Fruit fly (Drosophila melanogaster) whole organism, embryonic: ENCODE data around the gene RpS28-like.
A peak's percentile ranks its signal among the peaks of the same experiment; 100 is the strongest.

Experiments used
- CG10431 ChIP-seq: fragments of 200-800 bp; sonication (Bioruptor generic); optimal IDR thresholded peaks from 3 replicates; lab custom pipeline; 2018; ENCODE audit warnings: missing biosample characterization, mild to moderate bottlenecking, missing genetic modification characterization
- CG10462 ChIP-seq: fragments of 200-800 bp; sonication (Bioruptor generic); optimal IDR thresholded peaks from 2 replicates; lab custom pipeline; 2016; ENCODE audit warnings: missing biosample characterization, missing genetic modification characterization
- CG10959 ChIP-seq: fragments of 200-800 bp; sonication (Bioruptor generic); IDR thresholded peaks from 2 replicates; pipeline ENCODE4 v1.3.6; 2022; ENCODE audit warnings: missing biosample characterization, missing genetic modification characterization
- CG11456 ChIP-seq: fragments of 200-800 bp; sonication (Bioruptor generic); IDR thresholded peaks from 3 replicates; pipeline ENCODE4 v1.3.6; 2022; ENCODE audit warnings: missing biosample characterization, missing genetic modification characterization
- CG11696 ChIP-seq: fragments of 200-800 bp; sonication (Bioruptor generic); IDR thresholded peaks from 2 replicates; pipeline ENCODE4 v1.3.6; 2022; ENCODE audit warnings: missing biosample characterization, missing genetic modification characterization
- CG12299 ChIP-seq: fragments of 200-800 bp; sonication (Bioruptor generic); optimal IDR thresholded peaks from 2 replicates; lab custom pipeline; 2018; ENCODE audit warnings: missing biosample characterization, mild to moderate bottlenecking, missing genetic modification characterization
- CG12744 ChIP-seq: fragments of 200-800 bp; sonication (Bioruptor generic); optimal IDR thresholded peaks from 2 replicates; lab custom pipeline; 2016; ENCODE audit warnings: missing biosample characterization, missing genetic modification characterization
- CG15601 ChIP-seq: fragments of 200-800 bp; sonication (Bioruptor generic); optimal IDR thresholded peaks from 3 replicates; lab custom pipeline; 2019; ENCODE audit warnings: missing biosample characterization, mild to moderate bottlenecking, missing genetic modification characterization, moderate library complexity
- CG1602 ChIP-seq: fragments of 200-800 bp; sonication (Bioruptor generic); optimal IDR thresholded peaks from 3 replicates; lab custom pipeline; 2016; ENCODE audit warnings: missing biosample characterization, missing genetic modification characterization
- CG17186 ChIP-seq: fragments of 200-800 bp; sonication (Bioruptor generic); optimal IDR thresholded peaks from 3 replicates; lab custom pipeline; 2017; ENCODE audit warnings: missing biosample characterization, missing genetic modification reagents, missing genetic modification characterization
- CG17361 ChIP-seq: fragments of 200-800 bp; sonication (Bioruptor generic); IDR thresholded peaks from 3 replicates; pipeline ENCODE4 v1.3.6; 2022; ENCODE audit warnings: missing biosample characterization, missing genetic modification characterization
- CG17802 ChIP-seq: fragments of 200-800 bp; sonication (Bioruptor generic); optimal IDR thresholded peaks from 2 replicates; lab custom pipeline; 2018; ENCODE audit warnings: missing biosample characterization, mild to moderate bottlenecking, missing genetic modification characterization, moderate library complexity
- CG1832 ChIP-seq: fragments of 200-800 bp; sonication (Bioruptor generic); optimal IDR thresholded peaks from 2 replicates; lab custom pipeline; 2017; ENCODE audit warnings: missing biosample characterization, mild to moderate bottlenecking, missing genetic modification characterization, inconsistent platforms
- CG30020 ChIP-seq: fragments of 200-800 bp; optimal IDR thresholded peaks from 2 replicates; lab custom pipeline; 2019; ENCODE audit warnings: missing biosample characterization, mild to moderate bottlenecking, missing genetic modification characterization, moderate library complexity
- CG4404 ChIP-seq: fragments of 200-800 bp; sonication (Bioruptor generic); IDR thresholded peaks from 2 replicates; pipeline ENCODE4 v1.3.6; 2022; ENCODE audit warnings: missing biosample characterization, missing genetic modification characterization
- CG6272 ChIP-seq: fragments of 200-800 bp; sonication (Bioruptor generic); IDR thresholded peaks from 2 replicates; pipeline ENCODE4 v1.3.6; 2022; ENCODE audit warnings: missing biosample characterization, missing genetic modification characterization
- CG6854 ChIP-seq: fragments of 200-800 bp; sonication (Bioruptor generic); optimal IDR thresholded peaks from 3 replicates; lab custom pipeline; 2017; ENCODE audit warnings: missing biosample characterization, mild to moderate bottlenecking, missing genetic modification characterization
- CG7963 ChIP-seq: fragments of 200-800 bp; sonication (Bioruptor generic); IDR thresholded peaks from 3 replicates; pipeline ENCODE4 v1.3.6; 2022; ENCODE audit warnings: missing biosample characterization, missing genetic modification characterization; ENCODE audit not compliant: partially characterized antibody
- CG9817 ChIP-seq: fragments of 200-800 bp; sonication (Bioruptor generic); optimal IDR thresholded peaks from 2 replicates; lab custom pipeline; 2018; ENCODE audit warnings: missing biosample characterization, mild to moderate bottlenecking, missing genetic modification characterization, moderate library complexity
- CG9932 ChIP-seq: fragments of 200-800 bp; sonication (Bioruptor generic); IDR thresholded peaks from 2 replicates; pipeline ENCODE4 v1.3.6; 2022; ENCODE audit warnings: missing biosample characterization, missing genetic modification characterization
- Dll ChIP-seq: fragments of 200-800 bp; sonication (Bioruptor generic); IDR thresholded peaks from 4 replicates; pipeline ENCODE4 v1.3.6; 2022; ENCODE audit warnings: missing biosample characterization, missing genetic modification characterization; ENCODE audit not compliant: partially characterized antibody
- Doc3 ChIP-seq: fragments of 200-800 bp; sonication (Bioruptor generic); IDR thresholded peaks from 3 replicates; pipeline ENCODE4 v1.3.6; 2022; ENCODE audit warnings: missing biosample characterization, missing genetic modification characterization; ENCODE audit not compliant: partially characterized antibody
- Dp ChIP-seq: fragments of 200-800 bp; sonication (Bioruptor generic); optimal IDR thresholded peaks from 2 replicates; lab custom pipeline; 2018; ENCODE audit warnings: missing biosample characterization, mild to moderate bottlenecking, missing genetic modification characterization, moderate library complexity
- Ets65A ChIP-seq: fragments of 200-800 bp; sonication (Bioruptor generic); peaks from one replicate; lab custom pipeline; 2016; ENCODE audit warnings: missing biosample characterization, missing genetic modification characterization
- GATAe ChIP-seq: fragments of 200-800 bp; sonication (Bioruptor generic); conservative IDR thresholded peaks from 2 replicates; pipeline ENCODE4 v1.3.6; 2022; ENCODE audit warnings: missing biosample characterization, missing genetic modification characterization
- Lhr ChIP-seq: fragments of 200-800 bp; sonication (Bioruptor generic); optimal IDR thresholded peaks from 3 replicates; lab custom pipeline; 2017; ENCODE audit warnings: mild to moderate bottlenecking, missing biosample characterization, missing genetic modification reagents, missing genetic modification characterization
- Mad ChIP-seq: fragments of 200-800 bp; sonication (Bioruptor generic); optimal IDR thresholded peaks from 2 replicates; lab custom pipeline; 2016; ENCODE audit warnings: missing biosample characterization, missing genetic modification characterization
- PHDP ChIP-seq: fragments of 200-800 bp; sonication (Bioruptor generic); optimal IDR thresholded peaks from 3 replicates; lab custom pipeline; 2018; ENCODE audit warnings: missing biosample characterization, mild to moderate bottlenecking, missing genetic modification characterization, moderate library complexity
- Ravus ChIP-seq: fragments of 200-800 bp; sonication (Bioruptor generic); IDR thresholded peaks from 2 replicates; pipeline ENCODE4 v1.3.6; 2022; ENCODE audit warnings: missing biosample characterization, missing genetic modification characterization
- bowl ChIP-seq: fragments of 200-800 bp; sonication (Bioruptor generic); IDR thresholded peaks from 2 replicates; pipeline ENCODE4 v1.3.6; 2022; ENCODE audit warnings: missing biosample characterization, missing genetic modification characterization
- chm ChIP-seq: fragments of 200-800 bp; sonication (Bioruptor generic); IDR thresholded peaks from 2 replicates; pipeline ENCODE4 v1.3.6; 2022; ENCODE audit warnings: missing biosample characterization, missing genetic modification characterization
- crol ChIP-seq: fragments of 200-800 bp; sonication (Bioruptor generic); IDR thresholded peaks from 2 replicates; pipeline ENCODE4 v1.3.6; 2022; ENCODE audit warnings: missing biosample characterization, missing genetic modification characterization
- dmrt99B ChIP-seq: fragments of 200-800 bp; sonication (Bioruptor generic); optimal IDR thresholded peaks from 2 replicates; lab custom pipeline; 2018; ENCODE audit warnings: missing biosample characterization, mild to moderate bottlenecking, missing genetic modification characterization, moderate library complexity
- dpn ChIP-seq, 2 experiments: fragments of 200-800 bp; sonication (Bioruptor generic); optimal IDR thresholded peaks; 3 replicates each; lab custom pipeline; 2016; ENCODE audit warnings: missing biosample characterization in 2 of 2, missing genetic modification characterization in 2 of 2
- exex ChIP-seq: fragments of 200-800 bp; sonication (Bioruptor generic); optimal IDR thresholded peaks from 4 replicates; lab custom pipeline; 2018; ENCODE audit warnings: missing biosample characterization, mild to moderate bottlenecking, missing genetic modification characterization, moderate library complexity
- gfzf ChIP-seq: fragments of 200-800 bp; sonication (Bioruptor generic); optimal IDR thresholded peaks from 2 replicates; lab custom pipeline; 2016; ENCODE audit warnings: missing biosample characterization, mild to moderate bottlenecking, missing genetic modification characterization, moderate library complexity
- hth ChIP-seq: fragments of >200 bp; optimal IDR thresholded peaks from 2 replicates; lab custom pipeline; 2017; ENCODE audit warnings: inconsistent platforms
- ind ChIP-seq: fragments of 200-800 bp; sonication (Bioruptor generic); optimal IDR thresholded peaks from 3 replicates; lab custom pipeline; 2016; ENCODE audit warnings: missing biosample characterization, missing genetic modification characterization
- mld ChIP-seq: fragments of 200-800 bp; sonication (Bioruptor generic); IDR thresholded peaks from 3 replicates; pipeline ENCODE4 v1.3.6; 2022; ENCODE audit warnings: missing biosample characterization, missing genetic modification characterization; ENCODE audit not compliant: partially characterized antibody
- nmo ChIP-seq: fragments of 200-800 bp; sonication (Bioruptor generic); optimal IDR thresholded peaks from 2 replicates; lab custom pipeline; 2018; ENCODE audit warnings: missing biosample characterization, mild to moderate bottlenecking, missing genetic modification characterization, moderate library complexity
- p53 ChIP-seq: fragments of 200-800 bp; sonication (Bioruptor generic); optimal IDR thresholded peaks from 2 replicates; lab custom pipeline; 2016; ENCODE audit warnings: missing biosample characterization, missing genetic modification characterization
- pum ChIP-seq: fragments of 200-800 bp; sonication (Bioruptor generic); optimal IDR thresholded peaks from 2 replicates; lab custom pipeline; 2016; ENCODE audit warnings: missing biosample characterization, missing genetic modification characterization
- ro ChIP-seq: fragments of 200-800 bp; sonication (Bioruptor generic); IDR thresholded peaks from 2 replicates; pipeline ENCODE4 v1.3.6; 2022; ENCODE audit warnings: missing biosample characterization, missing genetic modification characterization
- sc ChIP-seq, 3 experiments: fragments of >200 bp in 2 of 3; fragments of 200-800 bp in 1 of 3; sonication (Bioruptor generic) in 1 of 3; optimal IDR thresholded peaks; 2 replicates in 2 of 3; 3 replicates in 1 of 3; lab custom pipeline; 2017; ENCODE audit warnings: mild to moderate bottlenecking in 1 of 3, missing biosample characterization in 1 of 3, missing genetic modification characterization in 1 of 3, missing genetic modification reagents in 1 of 3
- slp2 ChIP-seq: fragments of 200-800 bp; sonication (Bioruptor generic); optimal IDR thresholded peaks from 2 replicates; lab custom pipeline; 2016; ENCODE audit warnings: missing biosample characterization, missing genetic modification characterization
- stwl ChIP-seq: fragments of 200-800 bp; sonication (Bioruptor generic); optimal IDR thresholded peaks from 3 replicates; lab custom pipeline; 2018; ENCODE audit warnings: missing biosample characterization, mild to moderate bottlenecking, missing genetic modification characterization, moderate library complexity
- tx ChIP-seq: fragments of 200-800 bp; sonication (Bioruptor generic); optimal IDR thresholded peaks from 2 replicates; lab custom pipeline; 2016; ENCODE audit warnings: missing biosample characterization, missing genetic modification characterization
- wor ChIP-seq: fragments of 200-800 bp; sonication (Bioruptor generic); IDR thresholded peaks from 2 replicates; pipeline ENCODE4 v1.3.6; 2022; ENCODE audit warnings: missing biosample characterization, missing genetic modification characterization
- zen ChIP-seq: fragments of 200-800 bp; sonication (Bioruptor generic); optimal IDR thresholded peaks from 3 replicates; lab custom pipeline; 2018; ENCODE audit warnings: missing biosample characterization, mild to moderate bottlenecking, missing genetic modification characterization, moderate library complexity

The RpS28-like gene

DNA sequence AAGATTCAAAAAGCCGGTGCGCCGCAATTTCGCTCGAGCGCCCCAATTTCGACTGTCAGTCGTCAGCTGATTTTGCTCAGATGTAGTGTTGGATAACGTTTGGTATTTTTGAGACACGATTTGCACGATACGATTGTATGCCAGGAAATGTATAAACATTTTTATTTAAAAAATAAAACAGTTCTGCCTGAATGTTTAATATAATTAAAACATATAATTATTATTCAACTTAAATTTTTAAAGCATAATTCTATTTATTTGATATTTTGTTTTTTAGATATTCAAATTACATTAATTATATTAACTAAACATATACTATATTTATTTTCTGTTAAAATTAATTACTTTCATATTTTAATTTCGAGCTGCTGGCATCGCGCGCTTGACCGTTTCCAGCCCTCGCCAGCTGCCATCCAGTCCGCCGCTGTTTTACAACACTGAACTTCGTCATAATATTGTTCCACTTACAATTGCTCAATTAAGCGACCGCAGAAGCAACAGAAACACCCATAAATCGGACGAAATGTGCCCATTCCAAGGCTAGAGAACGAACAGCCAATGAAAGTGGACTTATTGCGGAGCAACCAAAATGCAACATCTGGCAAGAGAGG is 5.5 kb upstream of the RpS28-like start, which contains the start of the genes FucTB and scat (continued):
- peak; percentile 98 for TF ChIP-seq CG17361 (GFP tag; lab: Robert Waterston, UW)
- TF ChIP-seq ind (GFP tag; lab: Kevin White, UChicago): peak; percentile 95
- peak; percentile 53 for TF ChIP-seq CG6854
- TF ChIP-seq CG15601: peak; percentile 91
- TF ChIP-seq crol (GFP tag; lab: Robert Waterston, UW): peak; percentile 28; the same call in 1 of the 2 replicates
- TF ChIP-seq Mad (GFP tag; lab: Kevin White, UChicago): peak; percentile 71
- TF ChIP-seq exex (tag; lab: Kevin White, UChicago): peak; percentile 63
- no peak for TF ChIP-seq CG1832
- TF ChIP-seq Dll (GFP tag; lab: Robert Waterston, UW): 0 out of 4 replicates have a peak, but pooled peaks have one; percentile 53
- TF ChIP-seq Ets65A: peak; percentile 99
- peak; percentile 65 for TF ChIP-seq CG10431 (GFP tag; lab: Kevin White, UChicago)
- no peak for TF ChIP-seq p53 (GFP tag; lab: Kevin White, UChicago)
- peak; percentile 51 to 92 for TF ChIP-seq dpn (GFP tag; optimal IDR thresholded peaks at IDR 0.05; lab: Kevin White, UChicago)
- TF ChIP-seq nmo (GFP tag; lab: Kevin White, UChicago): peak; percentile 98
- TF ChIP-seq CG6272 (GFP tag; lab: Robert Waterston, UW): peak; percentile 94
- no peak for TF ChIP-seq CG7963
- peak; percentile 55; the same call in 1 of the 2 replicates for TF ChIP-seq bowl (GFP tag; lab: Robert Waterston, UW)
- TF ChIP-seq dmrt99B: peak; percentile 84
- peak; percentile 71 for TF ChIP-seq CG12299 (tag; lab: Kevin White, UChicago)
- peak; percentile 6 for TF ChIP-seq CG12744 (GFP tag; lab: Kevin White, UChicago)
- TF ChIP-seq CG11456 (GFP tag; lab: Robert Waterston, UW): peak; percentile 94
- TF ChIP-seq CG11696: peak; percentile 67; the same call in 1 of the 2 replicates
- TF ChIP-seq mld: no peak
- TF ChIP-seq zen (tag; lab: Kevin White, UChicago): peak; percentile 96
- TF ChIP-seq sc (optimal IDR thresholded peaks at IDR 0.05; lab: Kevin White, UChicago): no peak
- peak; percentile 83 for TF ChIP-seq sc (GFP tag; optimal IDR thresholded peaks at IDR 0.05; lab: Kevin White, UChicago)
- TF ChIP-seq tx (GFP tag; lab: Kevin White, UChicago): peak; percentile 66
- peak; percentile 70 for TF ChIP-seq CG17802 (tag; lab: Kevin White, UChicago)
- peak; percentile 94 for TF ChIP-seq CG9817 (tag; lab: Kevin White, UChicago)
- peak; percentile 97 for TF ChIP-seq CG9932 (GFP tag; lab: Robert Waterston, UW)
- TF ChIP-seq stwl (tag; lab: Kevin White, UChicago): peak; percentile 71
- peak; percentile 71 for TF ChIP-seq pum (GFP tag; lab: Kevin White, UChicago)
- peak; percentile 92 for TF ChIP-seq PHDP (tag; lab: Kevin White, UChicago)
- TF ChIP-seq GATAe: peak; percentile 67
- peak; percentile 91 for TF ChIP-seq wor (GFP tag; lab: Robert Waterston, UW)
- peak; percentile 83 for TF ChIP-seq CG10959 (GFP tag; lab: Robert Waterston, UW)
- TF ChIP-seq CG4404: peak; percentile 96
- TF ChIP-seq CG10462 (GFP tag; lab: Kevin White, UChicago): peak; percentile 76
- no peak for TF ChIP-seq gfzf (GFP tag; lab: Kevin White, UChicago)
- TF ChIP-seq chm (GFP tag; lab: Robert Waterston, UW): no peak
- TF ChIP-seq hth (lab: Kevin White, UChicago): no peak
- peak; percentile 52 for TF ChIP-seq Ravus
- no peak for TF ChIP-seq Doc3 (GFP tag; lab: Robert Waterston, UW)
- peak; percentile 22 for TF ChIP-seq CG17186 (GFP tag; lab: Kevin White, UChicago)
- TF ChIP-seq ro: peak; percentile 77
- TF ChIP-seq CG1602 (GFP tag; lab: Kevin White, UChicago): peak; percentile 94
- peak; percentile 88 for TF ChIP-seq CG30020 (tag; lab: Kevin White, UChicago)
- TF ChIP-seq Dp (GFP tag; lab: Kevin White, UChicago): peak; percentile 69
- peak; percentile 49 for TF ChIP-seq Lhr
- no peak for TF ChIP-seq slp2
